Worm (Caenorhabditis elegans) whole organism, early embryonic: ENCODE measurements around the gene best-16.

Source experiments
- B0310.2 ChIP-seq: sonication (generic microtip); optimal IDR thresholded peaks from 2 replicates; lab custom pipeline; 2016; ENCODE audit warnings: mild to moderate bottlenecking, missing genetic modification characterization, missing compliant biosample characterization
- F13C5.2 ChIP-seq: sonication (generic microtip); optimal IDR thresholded peaks from 2 replicates; lab custom pipeline; 2017; ENCODE audit warnings: mild to moderate bottlenecking, missing genetic modification characterization, inconsistent platforms, missing compliant biosample characterization
- aly-1 ChIP-seq: sonication (generic microtip); optimal IDR thresholded peaks from 2 replicates; lab custom pipeline; 2016; ENCODE audit warnings: missing genetic modification characterization, missing compliant biosample characterization
- ama-1 ChIP-seq: fragments of 150-350 bp; optimal IDR thresholded peaks from 2 replicates; lab custom pipeline; 2014
- ceh-13 ChIP-seq: fragments of 200-800 bp; sonication (Bioruptor generic); optimal IDR thresholded peaks from 2 replicates; lab custom pipeline; 2018; ENCODE audit warnings: mild to moderate bottlenecking, missing genetic modification characterization, missing compliant biosample characterization
- ceh-36 ChIP-seq: sonication (generic microtip); optimal IDR thresholded peaks from 2 replicates; lab custom pipeline; 2016; ENCODE audit warnings: missing genetic modification characterization, inconsistent platforms, missing compliant biosample characterization
- ets-7 ChIP-seq: sonication (generic microtip); optimal IDR thresholded peaks from 2 replicates; lab custom pipeline; 2016; ENCODE audit warnings: missing genotype, missing genetic modification characterization, missing compliant biosample characterization
- flt-1 ChIP-seq: fragments of 200-800 bp; sonication (Bioruptor generic); IDR thresholded peaks from 2 replicates; pipeline ENCODE4 v1.3.6; 2022; ENCODE audit warnings: missing genetic modification characterization, missing compliant biosample characterization
- hmbx-1 ChIP-seq: sonication (generic microtip); optimal IDR thresholded peaks from 2 replicates; lab custom pipeline; 2016; ENCODE audit warnings: mild to moderate bottlenecking, missing genetic modification characterization, missing compliant biosample characterization
- hmg-4 ChIP-seq: fragments of 200-800 bp; sonication (Bioruptor generic); optimal IDR thresholded peaks from 2 replicates; lab custom pipeline; 2018; ENCODE audit warnings: mild to moderate bottlenecking, missing genetic modification characterization, missing compliant biosample characterization
- hnd-1 ChIP-seq: sonication (generic microtip); optimal IDR thresholded peaks from 2 replicates; lab custom pipeline; 2016; ENCODE audit warnings: missing genetic modification characterization, missing compliant biosample characterization
- pes-1 ChIP-seq: fragments of 200-800 bp; sonication (Bioruptor generic); IDR thresholded peaks from 2 replicates; pipeline ENCODE4 v1.3.6; 2022; ENCODE audit warnings: missing genetic modification reagents, missing genetic modification characterization, missing compliant biosample characterization
- scrt-1 ChIP-seq: fragments of 200-800 bp; sonication (Bioruptor generic); IDR thresholded peaks from 2 replicates; pipeline ENCODE4 v1.3.6; 2022; ENCODE audit warnings: missing genetic modification characterization, missing compliant biosample characterization
- sea-1 ChIP-seq: fragments of 200-800 bp; sonication (Bioruptor generic); conservative IDR thresholded peaks from 2 replicates; pipeline ENCODE4 v1.3.6; 2022; ENCODE audit warnings: missing genetic modification characterization, missing compliant biosample characterization
- tbx-11 ChIP-seq: fragments of 200-800 bp; sonication (Bioruptor generic); IDR thresholded peaks from 2 replicates; pipeline ENCODE4 v1.3.6; 2022; ENCODE audit warnings: missing genetic modification characterization, missing compliant biosample characterization
- tbx-37 ChIP-seq: fragments of 200-800 bp; sonication (Bioruptor generic); conservative IDR thresholded peaks from 2 replicates; pipeline ENCODE4 v1.3.6; 2022; ENCODE audit warnings: missing genetic modification reagents, missing genetic modification characterization, missing compliant biosample characterization
- tra-4 ChIP-seq: sonication (generic microtip); optimal IDR thresholded peaks from 2 replicates; lab custom pipeline; 2017; ENCODE audit warnings: missing genetic modification characterization, missing compliant biosample characterization

best-16 gene

ce11 chrIV:7180304-7180703, 15.3 kb downstream of the best-16 start, which contains the start of gene cest-10:
cest-10 (plus strand) TSS chrIV:7180557.
- TF ChIP-seq ets-7 (tag; lab: Kevin White, UChicago) = no peak
- no peak for TF ChIP-seq tbx-11 (GFP tag; lab: Robert Waterston, UW)
- no peak for TF ChIP-seq pes-1 (GFP tag; lab: Robert Waterston, UW)
- TF ChIP-seq tra-4 (tag; lab: Kevin White, UChicago) = no peak
- no peak for TF ChIP-seq F13C5.2 (tag; lab: Kevin White, UChicago)
- TF ChIP-seq ceh-36 (tag; lab: Kevin White, UChicago) = no peak
- TF ChIP-seq ceh-13 (GFP tag; lab: Kevin White, UChicago) = no peak
- no peak for TF ChIP-seq sea-1 (GFP tag; lab: Robert Waterston, UW)
- no peak for TF ChIP-seq tbx-37 (GFP tag; lab: Robert Waterston, UW)
- no peak for TF ChIP-seq flt-1 (GFP tag; lab: Robert Waterston, UW)
- no peak for TF ChIP-seq hmbx-1 (tag; lab: Kevin White, UChicago)
- no peak for TF ChIP-seq hmg-4 (GFP tag; lab: Kevin White, UChicago)
- TF ChIP-seq B0310.2 (tag; lab: Kevin White, UChicago) = no peak
- no peak for TF ChIP-seq hnd-1 (tag; lab: Kevin White, UChicago)
- TF ChIP-seq scrt-1 (GFP tag; lab: Robert Waterston, UW) = no peak
- no peak for TF ChIP-seq ama-1 (lab: Kevin White, UChicago)
- TF ChIP-seq aly-1 = no peak

DNA sequence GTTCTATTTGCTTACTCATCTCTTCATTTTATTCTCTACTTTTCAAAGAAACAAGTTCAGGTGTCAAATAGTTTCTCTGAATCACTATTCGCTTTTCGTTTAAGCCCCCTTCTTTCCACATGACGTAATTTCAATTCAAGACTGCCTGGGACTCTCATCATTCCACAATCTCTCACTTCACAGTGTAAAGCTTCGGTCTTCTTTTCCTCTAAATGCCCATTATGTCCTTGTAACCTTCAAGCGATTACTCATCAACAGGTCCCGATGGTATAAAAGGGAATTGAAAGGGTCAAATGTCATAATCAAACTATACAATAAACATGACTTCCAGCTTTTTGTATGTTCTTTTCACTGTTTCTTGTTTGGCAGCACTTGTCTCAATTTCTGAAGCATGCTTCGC, 16.7 kb downstream of the best-16 start, which contains the start of gene C42D4.3:
Gene C42D4.3 (plus strand): TSS at position 298 of the 400 bp plus-strand sequence.
- TF ChIP-seq tra-4 (tag; lab: Kevin White, UChicago) (no peak), tbx-37 (GFP tag; lab: Robert Waterston, UW) (no peak), pes-1 (GFP tag; lab: Robert Waterston, UW) (no peak), sea-1 (GFP tag; lab: Robert Waterston, UW) (no peak), B0310.2 (tag; lab: Kevin White, UChicago) (no peak), ceh-36 (tag; lab: Kevin White, UChicago) (no peak), aly-1 (no peak), hmg-4 (GFP tag; lab: Kevin White, UChicago) (no peak), ets-7 (tag; lab: Kevin White, UChicago) (no peak), flt-1 (GFP tag; lab: Robert Waterston, UW) (no peak), scrt-1 (GFP tag; lab: Robert Waterston, UW) (no peak), ama-1 (lab: Kevin White, UChicago) (no peak), hmbx-1 (tag; lab: Kevin White, UChicago) (no peak), hnd-1 (tag; lab: Kevin White, UChicago) (no peak), ceh-13 (GFP tag; lab: Kevin White, UChicago) (no peak), F13C5.2 (tag; lab: Kevin White, UChicago) (no peak)

- TF ChIP-seq ceh-13 (GFP tag; lab: Kevin White, UChicago) (no peak), ama-1 (lab: Kevin White, UChicago) (no peak), hmbx-1 (tag; lab: Kevin White, UChicago) (no peak), ceh-36 (tag; lab: Kevin White, UChicago) (no peak), scrt-1 (GFP tag; lab: Robert Waterston, UW) (no peak), B0310.2 (tag; lab: Kevin White, UChicago) (no peak), pes-1 (GFP tag; lab: Robert Waterston, UW) (no peak), F13C5.2 (tag; lab: Kevin White, UChicago) (no peak), flt-1 (GFP tag; lab: Robert Waterston, UW) (no peak), sea-1 (GFP tag; lab: Robert Waterston, UW) (no peak), tra-4 (tag; lab: Kevin White, UChicago) (no peak), aly-1 (no peak), ets-7 (tag; lab: Kevin White, UChicago) (no peak), tbx-37 (GFP tag; lab: Robert Waterston, UW) (no peak), hnd-1 (tag; lab: Kevin White, UChicago) (no peak), tbx-11 (GFP tag; lab: Robert Waterston, UW) (no peak)
Measured at ce11 chrIV:7176887-7177286, 18.7 kb downstream of the best-16 start, which contains the start of gene str-44. str-44 (plus strand) TSS chrIV:7177187.

DNA sequence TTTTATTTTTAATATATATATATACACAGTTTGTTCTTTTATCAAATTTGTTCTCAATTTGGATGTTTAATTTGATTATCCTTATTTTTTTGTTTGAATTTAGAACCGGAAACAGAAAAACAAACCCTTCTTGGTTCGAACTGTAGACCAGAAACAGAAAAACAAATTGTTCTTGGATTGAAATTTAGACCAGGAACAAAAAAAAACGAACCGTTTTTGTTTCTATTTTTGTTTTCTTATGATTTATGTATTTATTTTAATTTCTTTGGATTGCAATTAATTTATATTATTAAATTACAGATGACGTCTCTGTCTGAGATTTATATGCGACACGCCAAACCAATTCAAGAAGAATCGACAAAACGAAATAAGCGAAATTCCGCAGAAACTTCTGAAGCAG, 20.3 kb downstream of the best-16 start, which contains the start of gene C42D4.19:
Gene C42D4.19 (plus strand): TSS at position 301 of the 400 bp plus-strand sequence.
- TF ChIP-seq hnd-1 (tag; lab: Kevin White, UChicago) (no peak), ceh-36 (tag; lab: Kevin White, UChicago) (no peak), F13C5.2 (tag; lab: Kevin White, UChicago) (no peak), ama-1 (lab: Kevin White, UChicago) (no peak)

- no peak for TF ChIP-seq ceh-13 (GFP tag; lab: Kevin White, UChicago)
- no peak for TF ChIP-seq hmg-4 (GFP tag; lab: Kevin White, UChicago)
- no peak for TF ChIP-seq F13C5.2 (tag; lab: Kevin White, UChicago)
- no peak for TF ChIP-seq aly-1
- TF ChIP-seq flt-1 (GFP tag; lab: Robert Waterston, UW) = no peak
- TF ChIP-seq scrt-1 (GFP tag; lab: Robert Waterston, UW) = no peak
- no peak for TF ChIP-seq sea-1 (GFP tag; lab: Robert Waterston, UW)
- TF ChIP-seq tra-4 (tag; lab: Kevin White, UChicago) = no peak
- TF ChIP-seq B0310.2 (tag; lab: Kevin White, UChicago) = no peak
- TF ChIP-seq hmbx-1 (tag; lab: Kevin White, UChicago) = no peak
- TF ChIP-seq hnd-1 (tag; lab: Kevin White, UChicago) = no peak
- TF ChIP-seq tbx-11 (GFP tag; lab: Robert Waterston, UW) = no peak
- no peak for TF ChIP-seq ceh-36 (tag; lab: Kevin White, UChicago)
- TF ChIP-seq tbx-37 (GFP tag; lab: Robert Waterston, UW) = no peak
- TF ChIP-seq ama-1 (lab: Kevin White, UChicago) = no peak
Measured at ce11 chrIV:7173489-7173888, 22.1 kb downstream of the best-16 start, which contains the start of gene str-1. str-1 (plus strand) TSS chrIV:7173789.

- TF ChIP-seq ceh-13 (GFP tag; lab: Kevin White, UChicago) (no peak), F13C5.2 (tag; lab: Kevin White, UChicago) (no peak), flt-1 (GFP tag; lab: Robert Waterston, UW) (no peak), hmbx-1 (tag; lab: Kevin White, UChicago) (no peak), hnd-1 (tag; lab: Kevin White, UChicago) (no peak), tra-4 (tag; lab: Kevin White, UChicago) (no peak), B0310.2 (tag; lab: Kevin White, UChicago) (no peak), ceh-36 (tag; lab: Kevin White, UChicago) (no peak), tbx-37 (GFP tag; lab: Robert Waterston, UW) (no peak), pes-1 (GFP tag; lab: Robert Waterston, UW) (no peak), ama-1 (lab: Kevin White, UChicago) (no peak), aly-1 (no peak), tbx-11 (GFP tag; lab: Robert Waterston, UW) (no peak), ets-7 (tag; lab: Kevin White, UChicago) (no peak), hmg-4 (GFP tag; lab: Kevin White, UChicago) (no peak), sea-1 (GFP tag; lab: Robert Waterston, UW) (no peak), scrt-1 (GFP tag; lab: Robert Waterston, UW) (no peak)
Measured at ce11 chrIV:7171222-7171621, 24.4 kb downstream of the best-16 start, which contains the start of gene str-220. str-220 (minus strand) TSS chrIV:7171322.
